Worm (Caenorhabditis elegans): ENCODE data around the gene mpst-7.

mpst-7 gene

DNA sequence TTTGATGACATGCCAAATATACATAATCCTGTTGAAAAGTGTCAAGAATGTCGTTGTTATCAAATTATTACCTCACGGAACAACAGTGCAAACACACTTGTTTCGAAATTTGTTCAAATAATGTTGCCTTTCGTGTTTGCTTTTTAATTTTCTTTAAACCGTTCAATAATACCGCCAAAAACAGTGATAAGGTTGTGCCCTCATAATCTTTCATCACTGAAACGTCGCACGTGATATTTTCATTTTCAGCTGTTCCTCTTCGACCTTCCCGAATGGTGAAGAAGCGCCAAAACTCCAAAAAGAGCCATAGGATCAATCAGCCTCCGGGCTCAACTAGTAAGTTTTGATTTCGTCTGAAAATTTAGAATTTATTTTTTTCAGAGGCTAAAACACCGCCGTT lies 41.1 kb upstream of the mpst-7 start, which contains the start of gene inft-2:
inft-2 (plus strand) TSS at position 248 of the 400 bp plus-strand sequence.
- TF ChIP-seq fos-1 (tag; optimal IDR thresholded peaks at IDR 0.05), result peak; percentile 27
- no peak for TF ChIP-seq unc-55 (GFP tag; optimal IDR thresholded peaks at IDR 0.05)

DNA sequence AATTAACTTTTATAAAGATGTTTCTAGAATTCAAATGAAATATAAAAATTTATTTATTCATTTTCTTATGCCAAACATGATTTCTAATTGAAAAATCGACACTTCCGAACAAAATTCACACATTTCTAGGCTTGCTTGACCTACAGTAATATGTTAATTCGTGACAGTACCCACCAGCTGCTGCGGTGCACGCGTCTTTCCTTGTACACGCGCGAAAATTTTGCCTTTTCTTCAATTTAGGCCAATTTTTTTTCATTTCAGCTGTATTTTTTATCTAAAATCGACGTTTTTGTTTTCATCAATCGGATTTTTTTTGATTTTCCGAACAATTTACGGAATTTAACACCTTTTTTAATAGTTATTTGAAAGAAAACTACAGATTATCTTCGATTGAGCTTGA lies 39.1 kb upstream of the mpst-7 start:
- TF ChIP-seq mab-5 (tag; optimal IDR thresholded peaks at IDR 0.05) (no peak), peb-1 (tag; optimal IDR thresholded peaks at IDR 0.05) (no peak), unc-39 (tag; optimal IDR thresholded peaks at IDR 0.05) (no peak), C34F6.9 (tag; optimal IDR thresholded peaks at IDR 0.05) (no peak), nhr-6 (tag; optimal IDR thresholded peaks at IDR 0.05) (no peak), egl-27 (tag; optimal IDR thresholded peaks at IDR 0.05) (no peak), ceh-16 (tag; optimal IDR thresholded peaks at IDR 0.05) (no peak), lin-11 (tag; optimal IDR thresholded peaks at IDR 0.05) (no peak), nhr-25 (tag; optimal IDR thresholded peaks at IDR 0.05) (no peak), ama-1 (optimal IDR thresholded peaks at IDR 0.05) (no peak), unc-62 (GFP tag; optimal IDR thresholded peaks at IDR 0.05) (no peak), nhr-237 (tag; optimal IDR thresholded peaks at IDR 0.05) (no peak), alr-1 (tag; optimal IDR thresholded peaks at IDR 0.05) (no peak), mdl-1 (tag; optimal IDR thresholded peaks at IDR 0.05) (no peak)

DNA sequence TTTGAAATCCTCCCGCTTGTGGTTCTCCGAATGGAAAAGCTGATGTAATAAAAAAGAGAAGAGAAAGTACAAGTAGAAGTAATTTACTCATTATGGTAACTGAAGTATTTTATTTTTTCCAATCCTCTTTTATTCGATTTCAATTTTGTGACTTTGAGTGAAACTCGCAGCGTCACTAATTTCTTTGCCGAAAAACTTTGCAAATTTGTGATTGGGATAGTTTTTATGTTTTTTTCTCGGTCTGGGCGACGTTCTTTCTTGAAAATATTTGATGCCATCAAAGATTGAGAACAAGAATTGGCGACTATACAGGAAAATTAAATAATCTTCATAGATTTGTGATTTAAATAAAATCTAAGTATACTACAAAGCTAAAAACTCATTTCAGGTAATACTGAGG lies 38.6 kb upstream of the mpst-7 start, which contains the start of gene far-4:
far-4 (minus strand) TSS at position 101 of the 400 bp plus-strand sequence.
- TF ChIP-seq egl-27 (tag; optimal IDR thresholded peaks at IDR 0.05) (no peak), dmd-4 (tag; optimal IDR thresholded peaks at IDR 0.05) (no peak), ama-1 (optimal IDR thresholded peaks at IDR 0.05) (no peak), Y55F3AM.14 (GFP tag; optimal IDR thresholded peaks at IDR 0.05) (no peak)

DNA sequence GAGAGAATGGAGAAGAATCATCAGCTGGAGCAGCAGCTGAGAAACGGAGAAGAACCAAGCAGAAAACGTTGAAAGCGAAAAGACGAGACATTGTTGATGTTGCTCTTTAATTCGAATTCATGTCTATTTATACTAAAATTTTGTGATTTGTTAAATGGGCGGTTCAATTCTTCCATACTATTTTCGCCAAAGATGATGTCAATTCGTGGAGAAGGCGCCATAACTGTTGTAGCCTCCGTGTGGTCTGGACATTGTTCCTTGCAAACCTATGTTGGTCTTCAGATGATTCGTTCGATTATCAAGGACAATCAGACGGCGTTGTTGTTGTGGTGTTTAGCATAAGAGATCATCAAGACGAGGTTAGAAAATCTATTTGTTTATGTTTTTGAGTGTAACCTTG lies 36.5 kb upstream of the mpst-7 start, which contains the start of gene far-3:
far-3 (minus strand) TSS at position 101 of the 400 bp plus-strand sequence.
- no peak for TF ChIP-seq zag-1 (tag; optimal IDR thresholded peaks at IDR 0.05)
- TF ChIP-seq lsy-2 (tag; optimal IDR thresholded peaks at IDR 0.05), result no peak

- TF ChIP-seq crh-2 (tag; optimal IDR thresholded peaks at IDR 0.05), result no peak
- no peak for TF ChIP-seq skn-1 (tag; optimal IDR thresholded peaks at IDR 0.05)
- no peak for TF ChIP-seq C34F6.9 (tag; optimal IDR thresholded peaks at IDR 0.05)
- no peak for TF ChIP-seq ztf-4 (tag; optimal IDR thresholded peaks at IDR 0.05)
Measured at ce11 chrV:12995269-12995668, 34.3 kb upstream of the mpst-7 start, which contains the start of gene far-5. TSS of gene far-5 (plus strand) at chrV:12995569.

DNA sequence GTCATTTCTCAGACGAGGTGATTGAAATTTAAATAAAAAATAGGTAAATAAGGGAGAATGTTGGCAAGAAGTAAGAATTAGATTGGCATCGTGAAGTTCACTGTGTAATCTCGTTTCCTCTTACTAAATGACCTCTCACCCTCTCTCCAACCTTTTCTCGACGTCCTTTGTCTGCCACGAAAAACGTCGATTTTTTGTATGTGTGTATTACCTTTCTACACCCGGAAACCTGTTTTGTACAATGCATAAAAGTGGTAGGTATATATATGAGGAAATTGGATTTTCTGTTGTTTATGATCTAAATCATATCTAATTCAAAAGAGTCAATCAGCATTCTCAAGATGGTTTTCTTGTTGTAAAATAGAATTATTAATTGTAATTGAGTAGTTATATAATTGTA lies 32.0 kb upstream of the mpst-7 start, which contains the start of the genes F15B9.11 and dsl-7:
F15B9.11 (minus strand) TSS at position 5 of the 400 bp plus-strand sequence.
dsl-7 (plus strand) TSS at position 260 of the 400 bp plus-strand sequence.
- TF ChIP-seq ztf-4 (tag; optimal IDR thresholded peaks at IDR 0.05), result no peak
- TF ChIP-seq ama-1 (optimal IDR thresholded peaks at IDR 0.05), result no peak
- no peak for TF ChIP-seq nhr-10 (tag; optimal IDR thresholded peaks at IDR 0.05)
- TF ChIP-seq nhr-25 (tag; optimal IDR thresholded peaks at IDR 0.05), result peak; percentile 77
- TF ChIP-seq blmp-1 (tag; optimal IDR thresholded peaks at IDR 0.05; ENCODE audit: insufficient read depth), result no peak
- TF ChIP-seq nhr-12 (tag; optimal IDR thresholded peaks at IDR 0.05), result no peak

- TF ChIP-seq lin-11 (tag; optimal IDR thresholded peaks at IDR 0.05), result no peak
- no peak for TF ChIP-seq nhr-77 (tag; optimal IDR thresholded peaks at IDR 0.05)
- TF ChIP-seq sma-9 (GFP tag; optimal IDR thresholded peaks at IDR 0.05), result no peak
- TF ChIP-seq sma-9 (tag; optimal IDR thresholded peaks at IDR 0.05), result no peak
- TF ChIP-seq nhr-6 (tag; optimal IDR thresholded peaks at IDR 0.05), result no peak
- TF ChIP-seq snpc-4 (tag; optimal IDR thresholded peaks at IDR 0.05), result no peak
- no peak for TF ChIP-seq peb-1 (tag; optimal IDR thresholded peaks at IDR 0.05)
- no peak for TF ChIP-seq ceh-16 (tag; optimal IDR thresholded peaks at IDR 0.05)
- no peak for TF ChIP-seq sma-3 (GFP tag; optimal IDR thresholded peaks at IDR 0.05)
- TF ChIP-seq ceh-82 (tag; optimal IDR thresholded peaks at IDR 0.05), result no peak
- no peak for TF ChIP-seq R02D3.7 (tag; optimal IDR thresholded peaks at IDR 0.05)
- TF ChIP-seq gmeb-1 (tag; optimal IDR thresholded peaks at IDR 0.05), result no peak
- TF ChIP-seq nhr-10 (tag; optimal IDR thresholded peaks at IDR 0.05), result no peak
- no peak for TF ChIP-seq F13H6.1 (tag; optimal IDR thresholded peaks at IDR 0.05)
- TF ChIP-seq unc-62 (GFP tag; optimal IDR thresholded peaks at IDR 0.05), result no peak
- no peak for TF ChIP-seq nhr-12 (tag; optimal IDR thresholded peaks at IDR 0.05)
- TF ChIP-seq C34F6.9 (tag; optimal IDR thresholded peaks at IDR 0.05), result no peak
- TF ChIP-seq nhr-23 (tag; optimal IDR thresholded peaks at IDR 0.05), result no peak
- no peak for TF ChIP-seq lin-39 (tag; optimal IDR thresholded peaks at IDR 0.05)
- no peak for TF ChIP-seq ama-1 (optimal IDR thresholded peaks at IDR 0.05)
- no peak for TF ChIP-seq elt-1 (tag; optimal IDR thresholded peaks at IDR 0.05)
Measured at ce11 chrV:12988256-12988655, 27.3 kb upstream of the mpst-7 start, which contains the start of gene F15B9.8. TSS of gene F15B9.8 (plus strand) at chrV:12988556.
